Worm (Caenorhabditis elegans): Measurements from ENCODE around the gene lsm-8.

The lsm-8 gene

DNA sequence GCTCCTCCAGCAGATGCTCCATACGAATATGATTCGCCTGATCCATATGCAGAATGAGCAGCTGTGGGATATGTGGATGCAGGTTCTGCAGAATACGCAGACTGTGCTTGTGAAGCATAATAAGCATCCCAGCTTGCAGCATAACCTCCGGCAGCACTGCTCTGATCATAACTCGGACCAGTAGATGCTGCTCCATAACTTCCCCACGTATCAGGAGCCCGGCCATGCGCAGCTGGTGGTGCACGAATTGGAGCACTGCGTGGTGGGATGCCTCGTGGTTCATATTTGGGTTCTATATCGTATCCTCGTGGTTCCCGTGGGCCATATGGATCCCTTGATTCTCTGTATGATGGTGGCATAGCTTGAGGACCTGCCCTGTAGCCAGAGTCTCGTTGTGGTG is 47.4 kb downstream of the lsm-8 start:
- TF ChIP-seq lim-6 (tag; optimal IDR thresholded peaks at IDR 0.05) (no peak), ceh-34 (tag; optimal IDR thresholded peaks at IDR 0.05) (no peak), ref-2 (tag; optimal IDR thresholded peaks at IDR 0.05) (no peak), pros-1 (tag; optimal IDR thresholded peaks at IDR 0.05) (no peak), elt-2 (tag; optimal IDR thresholded peaks at IDR 0.05) (no peak), odd-2 (tag; optimal IDR thresholded peaks at IDR 0.05) (no peak), madf-2 (tag; optimal IDR thresholded peaks at IDR 0.05) (no peak), che-1 (tag; optimal IDR thresholded peaks at IDR 0.05) (no peak), ceh-14 (tag; optimal IDR thresholded peaks at IDR 0.05) (no peak), ahr-1 (tag; optimal IDR thresholded peaks at IDR 0.05) (no peak), mec-3 (tag; optimal IDR thresholded peaks at IDR 0.05; ENCODE audit: borderline replicate concordance) (no peak), pha-2 (tag; optimal IDR thresholded peaks at IDR 0.05) (no peak), hlh-30 (tag; optimal IDR thresholded peaks at IDR 0.05; ENCODE audit: insufficient read depth) (no peak), ceh-31 (tag; optimal IDR thresholded peaks at IDR 0.05) (no peak), gmeb-2 (tag; optimal IDR thresholded peaks at IDR 0.05) (no peak), ets-4 (tag; optimal IDR thresholded peaks at IDR 0.05) (no peak), pha-4 (tag; optimal IDR thresholded peaks at IDR 0.05) (no peak), unc-55 (GFP tag; optimal IDR thresholded peaks at IDR 0.05) (no peak), T23F11.4 (GFP tag; optimal IDR thresholded peaks at IDR 0.05) (no peak), K09A11.1 (tag; optimal IDR thresholded peaks at IDR 0.05; ENCODE audit: insufficient read depth) (no peak)

DNA sequence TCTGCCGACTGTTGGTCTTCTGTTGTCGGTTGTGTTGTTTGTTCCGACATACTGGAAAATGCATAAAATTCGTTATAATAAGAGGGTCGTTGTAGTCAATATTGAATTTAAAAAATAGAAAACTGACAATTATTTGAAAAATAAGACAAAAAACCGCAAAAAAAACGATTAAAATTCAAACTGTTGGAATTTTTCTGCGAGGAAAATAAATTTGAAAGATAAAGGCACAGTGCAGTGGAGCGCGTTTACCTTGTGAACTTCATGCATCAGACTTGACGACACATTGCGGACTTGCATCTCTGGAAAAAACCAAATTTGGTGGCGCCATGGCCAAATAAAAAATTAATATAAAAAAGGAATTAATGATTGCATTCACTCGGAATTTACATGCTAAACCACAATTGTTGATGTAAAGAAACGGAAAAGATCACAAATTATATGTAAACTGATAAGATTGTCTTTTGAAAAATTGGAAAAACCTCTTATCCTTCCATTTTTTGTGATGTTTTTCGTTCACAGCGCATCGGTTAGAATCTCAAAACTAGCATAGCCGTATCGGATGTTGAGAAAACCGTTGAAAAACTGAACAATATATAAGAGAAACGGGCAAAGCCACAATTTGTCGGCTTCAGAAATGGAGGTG is 50.3 kb downstream of the lsm-8 start, which contains the start of the genes hrpf-2 and bli-6:
Gene hrpf-2 (minus strand): TSS at position 51 of the 643 bp plus-strand sequence.
Gene bli-6 (plus strand): TSS at position 593 of the 643 bp plus-strand sequence.
- no peak for TF ChIP-seq ahr-1 (tag; optimal IDR thresholded peaks at IDR 0.05)
- TF ChIP-seq nfya-1 (tag; optimal IDR thresholded peaks at IDR 0.05), result peak; percentile 44
- TF ChIP-seq ceh-18 (tag; optimal IDR thresholded peaks at IDR 0.05), result peak; percentile 42
- no peak for TF ChIP-seq elt-4 (tag; optimal IDR thresholded peaks at IDR 0.05)
- no peak for TF ChIP-seq hlh-8 (tag; optimal IDR thresholded peaks at IDR 0.05)
- peak; percentile 8 for TF ChIP-seq ref-2 (tag; optimal IDR thresholded peaks at IDR 0.05)
- TF ChIP-seq unc-42 (tag; optimal IDR thresholded peaks at IDR 0.05), result peak; percentile 34

DNA sequence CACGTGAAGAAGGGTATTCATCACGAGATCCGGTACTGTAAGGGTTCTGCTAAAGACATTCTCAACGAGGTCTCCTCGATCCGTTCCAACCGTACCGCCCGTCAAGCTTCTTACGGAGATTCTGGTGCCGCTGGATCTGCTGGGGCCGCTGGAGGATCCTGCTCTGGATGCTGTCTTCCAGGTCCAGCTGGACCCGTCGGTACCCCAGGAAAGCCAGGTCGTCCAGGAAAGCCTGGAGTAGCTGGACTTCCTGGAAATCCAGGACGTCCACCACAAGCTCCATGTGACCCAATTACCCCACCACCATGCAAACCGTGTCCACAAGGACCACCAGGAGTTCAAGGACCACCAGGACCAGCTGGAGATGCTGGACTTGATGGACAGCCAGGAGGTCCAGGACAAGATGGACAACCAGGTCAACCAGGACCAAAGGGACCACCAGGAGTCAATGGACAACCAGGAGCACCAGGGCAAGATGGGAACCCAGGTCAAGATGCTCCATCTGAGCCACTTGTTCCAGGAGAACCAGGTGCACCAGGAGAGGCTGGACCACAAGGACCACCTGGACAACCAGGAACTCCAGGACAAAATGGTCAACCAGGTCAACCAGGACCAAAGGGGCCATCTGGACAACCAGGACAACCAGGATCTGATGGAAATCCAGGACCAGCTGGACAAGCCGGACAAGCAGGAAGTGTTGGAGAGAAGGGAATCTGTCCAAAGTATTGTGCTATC is 51.2 kb downstream of the lsm-8 start:
- no peak for TF ChIP-seq hlh-30 (tag; optimal IDR thresholded peaks at IDR 0.05; ENCODE audit: insufficient read depth)
- no peak for TF ChIP-seq ceh-45 (GFP tag; IDR thresholded peaks at IDR 0.05)
- no peak for TF ChIP-seq dve-1 (tag; optimal IDR thresholded peaks at IDR 0.05)
- TF ChIP-seq hlh-8 (tag; optimal IDR thresholded peaks at IDR 0.05), result no peak
- TF ChIP-seq madf-2 (tag; optimal IDR thresholded peaks at IDR 0.05), result no peak
- no peak for TF ChIP-seq ahr-1 (tag; optimal IDR thresholded peaks at IDR 0.05)
- TF ChIP-seq gmeb-2 (tag; optimal IDR thresholded peaks at IDR 0.05), result no peak
- no peak for TF ChIP-seq unc-3 (GFP tag; conservative IDR thresholded peaks at IDR 0.05)
- TF ChIP-seq unc-3 (tag; optimal IDR thresholded peaks at IDR 0.05), result no peak
- no peak for TF ChIP-seq ceh-9 (tag; optimal IDR thresholded peaks at IDR 0.05)
- TF ChIP-seq ttx-3 (tag; optimal IDR thresholded peaks at IDR 0.05), result no peak
- no peak for TF ChIP-seq odd-2 (tag; optimal IDR thresholded peaks at IDR 0.05)
- no peak for TF ChIP-seq lim-6 (tag; optimal IDR thresholded peaks at IDR 0.05)
- no peak for TF ChIP-seq ceh-2 (tag; optimal IDR thresholded peaks at IDR 0.05)
- no peak for TF ChIP-seq pat-9 (tag; optimal IDR thresholded peaks at IDR 0.05)
- TF ChIP-seq pros-1 (tag; optimal IDR thresholded peaks at IDR 0.05), result no peak
- TF ChIP-seq hlh-13 (GFP tag; optimal IDR thresholded peaks at IDR 0.05), result no peak

DNA sequence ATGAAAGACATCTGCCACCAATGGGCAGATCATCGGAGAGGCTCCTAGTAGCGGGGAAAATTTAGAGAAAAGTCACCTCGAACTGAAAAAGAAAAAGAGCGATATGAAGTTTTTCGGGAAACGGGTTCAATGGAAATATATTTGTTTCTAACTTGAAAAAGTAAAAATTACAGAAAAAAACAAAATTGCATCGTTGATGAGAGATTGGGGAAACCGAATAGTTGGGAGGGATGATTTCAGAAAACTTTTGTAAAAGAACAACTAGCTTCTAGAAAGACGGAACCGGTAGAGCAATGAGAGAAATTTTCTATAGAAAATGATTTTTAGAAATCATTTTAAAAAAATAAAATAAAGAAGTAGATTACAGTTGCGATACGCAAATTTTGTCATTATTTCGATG is 52.1 kb downstream of the lsm-8 start:
- TF ChIP-seq eyg-1 (tag; optimal IDR thresholded peaks at IDR 0.05) (no peak), npax-4 (tag; optimal IDR thresholded peaks at IDR 0.05) (no peak), K09A11.1 (tag; optimal IDR thresholded peaks at IDR 0.05; ENCODE audit: insufficient read depth) (no peak), pag-3 (tag; optimal IDR thresholded peaks at IDR 0.05; ENCODE audit: borderline replicate concordance) (no peak), elt-2 (tag; optimal IDR thresholded peaks at IDR 0.05) (no peak), F13H6.1 (tag; optimal IDR thresholded peaks at IDR 0.05) (no peak), ztf-16 (tag; optimal IDR thresholded peaks at IDR 0.05) (no peak)
